Worm (Caenorhabditis elegans): ENCODE data around the gene nhr-67.
"Not testable (repeated sequence)": the region's sequence is repeated elsewhere in the genome, so short reads cannot be mapped to it uniquely, and the experiment has no call there.

nhr-67 gene

DNA sequence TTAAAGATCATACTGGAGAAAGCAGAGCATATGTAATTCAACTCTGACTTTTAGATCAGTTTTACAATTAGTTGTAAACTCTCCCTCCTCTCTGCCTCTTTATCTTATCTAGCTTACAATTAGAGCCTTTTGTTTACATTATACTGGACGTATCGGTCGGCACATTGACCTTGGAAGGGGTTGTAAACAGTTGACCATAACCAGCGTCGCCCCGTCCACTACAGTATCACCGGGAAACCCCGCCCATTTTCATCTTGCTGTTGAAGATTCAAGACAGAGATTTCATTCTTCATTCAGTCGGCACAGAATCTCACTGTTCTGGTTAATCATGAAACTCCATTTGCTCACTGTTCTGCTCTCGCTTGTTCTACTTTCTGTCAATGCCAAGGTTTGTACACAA, 17.2 kb downstream of the nhr-67 start, which contains the start of gene sdz-27:
sdz-27 (plus strand) TSS at position 301 of the 400 bp plus-strand sequence.
- TF ChIP-seq snpc-4 (tag; optimal IDR thresholded peaks at IDR 0.05), result no peak
- no peak for TF ChIP-seq zag-1 (tag; optimal IDR thresholded peaks at IDR 0.05)
- no peak for TF ChIP-seq fos-1 (tag; optimal IDR thresholded peaks at IDR 0.05)
- TF ChIP-seq ZK546.5 (tag; optimal IDR thresholded peaks at IDR 0.05), result no peak
- no peak for TF ChIP-seq pqm-1 (tag; optimal IDR thresholded peaks at IDR 0.05)
- no peak for TF ChIP-seq ama-1 (optimal IDR thresholded peaks at IDR 0.05)
- TF ChIP-seq tbx-2 (tag; optimal IDR thresholded peaks at IDR 0.05), result no peak
- TF ChIP-seq R02D3.7 (tag; optimal IDR thresholded peaks at IDR 0.05), result no peak
- no peak for TF ChIP-seq nhr-237 (tag; optimal IDR thresholded peaks at IDR 0.05)
- no peak for TF ChIP-seq ztf-4 (tag; optimal IDR thresholded peaks at IDR 0.05)
- no peak for TF ChIP-seq unc-39 (tag; optimal IDR thresholded peaks at IDR 0.05)
- TF ChIP-seq mml-1 (tag; optimal IDR thresholded peaks at IDR 0.05), result no peak
- no peak for TF ChIP-seq pha-4 (tag; optimal IDR thresholded peaks at IDR 0.05)
- TF ChIP-seq mdl-1 (tag; optimal IDR thresholded peaks at IDR 0.05), result no peak
- TF ChIP-seq nhr-23 (tag; optimal IDR thresholded peaks at IDR 0.05), result no peak
- no peak for TF ChIP-seq daf-12 (tag; optimal IDR thresholded peaks at IDR 0.05)
- TF ChIP-seq fkh-10 (GFP tag; optimal IDR thresholded peaks at IDR 0.05), result no peak
- no peak for TF ChIP-seq lsy-12 (tag; optimal IDR thresholded peaks at IDR 0.05)
- no peak for TF ChIP-seq elt-2 (tag; optimal IDR thresholded peaks at IDR 0.05)
- no peak for TF ChIP-seq eor-1 (tag; optimal IDR thresholded peaks at IDR 0.05)

DNA sequence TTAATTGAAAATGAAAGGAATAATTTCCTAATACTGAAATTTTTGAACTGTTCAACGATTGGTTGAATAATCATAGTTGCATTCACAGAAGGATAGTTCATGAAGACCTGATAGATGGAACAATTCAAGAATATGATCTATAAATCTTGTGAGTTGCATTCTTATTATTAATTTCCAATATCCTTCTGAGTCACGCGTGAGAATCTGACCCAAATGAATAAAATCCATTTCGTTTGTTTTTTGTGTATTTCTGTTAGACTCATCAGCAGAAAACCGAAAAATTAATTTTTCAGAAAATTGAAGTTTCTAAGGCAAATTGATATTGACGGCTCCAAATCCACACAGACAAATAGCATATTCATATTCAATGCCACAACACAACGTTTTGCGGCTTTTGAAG, 19.9 kb downstream of the nhr-67 start, which contains the start of gene fbxb-79:
fbxb-79 (minus strand) TSS at position 101 of the 400 bp plus-strand sequence.
- TF ChIP-seq snpc-4 (tag; optimal IDR thresholded peaks at IDR 0.05), result no peak
- TF ChIP-seq pha-4 (tag; optimal IDR thresholded peaks at IDR 0.05), result no peak

DNA sequence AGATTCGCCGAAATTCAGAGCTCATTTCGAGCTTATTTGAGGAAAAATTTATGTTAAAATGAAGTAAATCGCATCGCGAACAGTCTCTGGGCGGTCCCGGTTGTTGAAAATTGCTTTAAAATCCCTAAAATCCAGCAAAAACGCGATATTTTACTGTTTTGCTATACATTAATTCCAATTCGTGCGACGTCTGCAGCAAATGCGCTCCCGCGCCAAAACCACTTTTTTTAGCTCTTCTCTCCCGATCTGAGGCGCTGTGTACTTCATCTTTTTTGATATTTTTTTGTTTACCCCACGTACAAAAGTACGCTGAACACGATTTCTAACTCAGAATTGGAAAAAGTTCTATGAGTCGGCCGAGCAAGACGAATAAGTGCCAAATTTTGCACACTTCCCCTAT, 29.4 kb downstream of the nhr-67 start, which contains the start of gene R07H5.16:
R07H5.16 (plus strand) TSS at position 348 of the 400 bp plus-strand sequence.
- not testable (repeated sequence) for TF ChIP-seq lsy-12 (tag; optimal IDR thresholded peaks at IDR 0.05); sea-2 (GFP tag; optimal IDR thresholded peaks at IDR 0.05); fos-1 (tag; optimal IDR thresholded peaks at IDR 0.05)

DNA sequence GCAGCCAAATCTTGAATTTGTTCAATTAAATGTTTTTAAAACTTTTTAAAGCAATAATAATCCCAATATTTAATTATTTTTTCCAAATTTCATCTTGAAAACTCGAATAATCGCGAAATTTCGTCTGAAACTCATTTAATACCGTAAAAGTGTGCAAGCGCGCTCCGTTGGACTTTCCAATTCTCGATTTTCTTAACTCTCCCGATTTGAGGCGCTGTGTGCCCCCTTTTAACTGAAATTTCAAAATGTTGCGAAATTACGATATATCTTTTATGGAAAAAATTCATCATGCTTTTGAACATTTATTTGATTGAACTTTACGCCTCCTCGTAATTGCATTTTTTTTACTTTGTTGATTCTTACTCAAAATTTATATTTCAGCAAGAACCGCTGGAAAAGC, 32.8 kb downstream of the nhr-67 start, which contains the start of gene R07H5.11:
R07H5.11 (plus strand) TSS at position 380 of the 400 bp plus-strand sequence.
- TF ChIP-seq tbx-2, fkh-2, pha-4 (tag; optimal IDR thresholded peaks at IDR 0.05): not testable (repeated sequence)

DNA sequence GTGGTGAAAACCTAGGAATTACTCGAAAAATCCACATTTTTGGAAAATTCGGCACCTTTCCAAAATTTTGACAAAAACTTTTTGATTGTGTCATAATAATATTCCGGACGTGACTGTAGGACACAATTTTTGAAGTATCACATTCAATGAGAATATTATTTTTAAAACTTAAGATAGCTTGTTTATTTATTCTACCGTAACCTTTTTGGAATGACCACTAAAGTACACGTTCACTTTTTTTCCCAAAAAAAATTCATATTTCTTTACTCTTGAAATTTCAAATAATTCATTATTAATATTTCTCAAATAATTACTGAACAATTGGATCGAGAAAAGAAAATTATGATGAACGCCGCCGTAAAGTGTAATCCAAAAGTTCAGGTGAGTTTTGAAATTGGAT, 37.6 kb downstream of the nhr-67 start, which contains the start of gene R07H5.9:
R07H5.9 (plus strand) TSS at position 301 of the 400 bp plus-strand sequence.
- no peak for TF ChIP-seq ztf-11 (tag; optimal IDR thresholded peaks at IDR 0.05)
- no peak for TF ChIP-seq elt-1 (tag; optimal IDR thresholded peaks at IDR 0.05)
- no peak for TF ChIP-seq skn-1 (tag; optimal IDR thresholded peaks at IDR 0.05)
- no peak for TF ChIP-seq nhr-23 (tag; optimal IDR thresholded peaks at IDR 0.05)
- no peak for TF ChIP-seq elt-3 (tag; optimal IDR thresholded peaks at IDR 0.05)
- no peak for TF ChIP-seq pha-4 (tag; optimal IDR thresholded peaks at IDR 0.05)
- no peak for TF ChIP-seq nhr-77 (tag; optimal IDR thresholded peaks at IDR 0.05)
- TF ChIP-seq nhr-11 (tag; optimal IDR thresholded peaks at IDR 0.05), result no peak
- no peak for TF ChIP-seq ceh-82 (tag; optimal IDR thresholded peaks at IDR 0.05)
- no peak for TF ChIP-seq sea-2 (GFP tag; optimal IDR thresholded peaks at IDR 0.05)
- TF ChIP-seq lin-15B (tag; optimal IDR thresholded peaks at IDR 0.05), result no peak
- no peak for TF ChIP-seq nhr-76 (tag; optimal IDR thresholded peaks at IDR 0.05)
- TF ChIP-seq nhr-237 (tag; optimal IDR thresholded peaks at IDR 0.05), result no peak
- TF ChIP-seq elt-2 (tag; optimal IDR thresholded peaks at IDR 0.05), result no peak
- TF ChIP-seq jun-1 (tag; optimal IDR thresholded peaks at IDR 0.05), result no peak

DNA sequence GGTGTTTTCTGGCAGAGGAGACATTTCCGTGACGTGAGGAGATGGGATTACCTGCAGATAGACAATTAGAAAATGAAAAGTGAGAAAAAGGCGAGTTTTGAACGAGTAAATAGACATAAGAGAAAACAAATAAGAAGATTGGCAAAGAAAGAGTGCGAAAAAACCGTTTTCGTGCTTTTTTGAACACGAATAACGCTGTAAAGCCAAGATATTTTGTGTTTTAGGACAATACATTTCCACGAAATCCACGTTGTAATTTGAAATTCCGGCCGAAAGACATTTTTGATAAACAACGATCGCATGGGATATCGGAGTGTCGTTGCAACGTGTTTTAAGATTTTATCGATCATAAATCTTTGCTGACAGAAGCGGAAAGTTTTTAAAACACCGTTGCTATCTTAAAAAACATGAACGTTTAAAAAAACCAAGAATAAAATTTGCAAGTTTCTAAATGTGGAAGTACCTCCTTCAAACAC, 41.3 kb downstream of the nhr-67 start, which contains the start of gene adk-1:
adk-1 (minus strand) TSS at position 51 of the 476 bp plus-strand sequence.
- TF ChIP-seq ceh-28 (tag; optimal IDR thresholded peaks at IDR 0.05), result no peak
- TF ChIP-seq lin-15B (tag; optimal IDR thresholded peaks at IDR 0.05), result peak; percentile 44
- peak; percentile 21 for TF ChIP-seq nfya-1 (tag; optimal IDR thresholded peaks at IDR 0.05; ENCODE audit: insufficient read depth)
